Worm (Caenorhabditis elegans) whole organism, L1 larva: ENCODE results near the gene C17H12.37.

Experiments used
- C04F5.9 ChIP-seq: sonication (generic microtip); optimal IDR thresholded peaks from 2 replicates; lab custom pipeline; 2016; ENCODE audit warnings: missing genetic modification characterization, missing compliant biosample characterization
- F16B12.6 ChIP-seq: fragments of 150-350 bp; optimal IDR thresholded peaks from 2 replicates; lab custom pipeline; 2014; ENCODE audit warnings: missing biosample characterization, missing genetic modification characterization
- aha-1 ChIP-seq: fragments of 150-350 bp; optimal IDR thresholded peaks from 2 replicates; lab custom pipeline; 2014; ENCODE audit warnings: missing biosample characterization, missing genetic modification characterization
- alr-1 ChIP-seq: fragments of 200-800 bp; sonication (Bioruptor generic); optimal IDR thresholded peaks from 2 replicates; lab custom pipeline; 2018; ENCODE audit warnings: borderline replicate concordance, mild to moderate bottlenecking, missing genetic modification characterization, missing compliant biosample characterization
- ama-1 ChIP-seq: fragments of 150-350 bp; optimal IDR thresholded peaks from 2 replicates; lab custom pipeline; 2014
- ceh-8 ChIP-seq: fragments of 200-800 bp; sonication (Bioruptor generic); optimal IDR thresholded peaks from 2 replicates; lab custom pipeline; 2018; ENCODE audit warnings: mild to moderate bottlenecking, missing genetic modification characterization, moderate library complexity, missing compliant biosample characterization
- ceh-82 ChIP-seq, 3 experiments: fragments of 150-350 bp in 1 of 3; sonication (generic microtip) in 2 of 3; optimal IDR thresholded peaks; 2 replicates each; lab custom pipeline; 2014 to 2017; ENCODE audit warnings: missing biosample characterization in 3 of 3, missing genetic modification characterization in 3 of 3
- ceh-88 ChIP-seq: fragments of 200-800 bp; sonication (Bioruptor generic); IDR thresholded peaks from 2 replicates; pipeline ENCODE4 v1.3.6; 2022; ENCODE audit warnings: missing genetic modification characterization, missing compliant biosample characterization
- efl-1 ChIP-seq, 4 experiments: fragments of 150-350 bp; optimal IDR thresholded peaks in 3 of 4; peaks in 1 of 4; 1 replicate in 1 of 4; 2 replicates in 3 of 4; lab custom pipeline; 2014; ENCODE audit warnings: missing biosample characterization in 2 of 4, missing genetic modification characterization in 2 of 4, missing genetic modification reagents in 2 of 4
- egl-13 ChIP-seq: sonication (generic microtip); optimal IDR thresholded peaks from 2 replicates; lab custom pipeline; 2016; ENCODE audit warnings: missing genotype, missing genetic modification reagents, missing genetic modification characterization, missing compliant biosample characterization
- elt-2 ChIP-seq: sonication (generic microtip); optimal IDR thresholded peaks from 2 replicates; lab custom pipeline; 2016; ENCODE audit warnings: missing genetic modification characterization, mild to moderate bottlenecking, inconsistent platforms, missing compliant biosample characterization, missing genetic modification reagents
- fkh-4 ChIP-seq: sonication (generic microtip); optimal IDR thresholded peaks from 2 replicates; lab custom pipeline; 2016; ENCODE audit warnings: missing compliant biosample characterization, missing genetic modification characterization, borderline replicate concordance
- hlh-17 ChIP-seq: fragments of 200-800 bp; sonication (Bioruptor generic); optimal IDR thresholded peaks from 2 replicates; lab custom pipeline; 2018; ENCODE audit warnings: missing genetic modification characterization, mild to moderate bottlenecking, missing compliant biosample characterization, moderate library complexity, borderline replicate concordance
- jun-1 ChIP-seq: fragments of 150-350 bp; optimal IDR thresholded peaks from 2 replicates; lab custom pipeline; 2014; ENCODE audit warnings: missing biosample characterization, missing genetic modification reagents, missing genetic modification characterization
- lin-14 ChIP-seq: fragments of 200-800 bp; sonication (Bioruptor generic); optimal IDR thresholded peaks from 2 replicates; lab custom pipeline; 2018; ENCODE audit warnings: mild to moderate bottlenecking, missing genetic modification characterization, moderate library complexity, missing compliant biosample characterization
- lin-15B ChIP-seq: fragments of 150-350 bp; sonication (generic microtip); optimal IDR thresholded peaks from 3 replicates; lab custom pipeline; 2014; ENCODE audit warnings: missing biosample characterization, missing genetic modification characterization
- lin-35 ChIP-seq, 2 experiments: fragments of 150-350 bp; optimal IDR thresholded peaks; 2 replicates each; lab custom pipeline; 2014; ENCODE audit warnings: missing biosample characterization in 2 of 2, missing genetic modification characterization in 2 of 2, missing genetic modification reagents in 2 of 2
- lir-3 ChIP-seq: sonication (generic microtip); optimal IDR thresholded peaks from 2 replicates; lab custom pipeline; 2016; ENCODE audit warnings: mild to moderate bottlenecking, missing genetic modification characterization, moderate library complexity, missing compliant biosample characterization; ENCODE audit not compliant: poor library complexity
- lsy-2 ChIP-seq, 2 experiments: fragments of 150-350 bp; optimal IDR thresholded peaks; 2 replicates each; lab custom pipeline; 2014; ENCODE audit warnings: missing biosample characterization in 2 of 2, missing genetic modification characterization in 2 of 2
- mab-9 ChIP-seq: fragments of 200-800 bp; sonication (Bioruptor generic); IDR thresholded peaks from 2 replicates; pipeline ENCODE4 v1.3.6; 2022; ENCODE audit warnings: missing genetic modification reagents, missing genetic modification characterization, missing compliant biosample characterization
- nhr-12 ChIP-seq: sonication (generic microtip); optimal IDR thresholded peaks from 2 replicates; lab custom pipeline; 2017; ENCODE audit warnings: missing biosample characterization, missing genetic modification characterization
- nhr-71 ChIP-seq: sonication (generic microtip); optimal IDR thresholded peaks from 2 replicates; lab custom pipeline; 2016; ENCODE audit warnings: mild to moderate bottlenecking, missing genetic modification characterization, moderate library complexity, missing compliant biosample characterization
- nhr-84 ChIP-seq: sonication (generic microtip); optimal IDR thresholded peaks from 2 replicates; lab custom pipeline; 2017; ENCODE audit warnings: missing biosample characterization, missing genetic modification characterization
- nhr-85 ChIP-seq: sonication (generic microtip); peaks from one replicate; lab custom pipeline; 2016; ENCODE audit warnings: missing genetic modification characterization, inconsistent platforms, missing compliant biosample characterization
- pqm-1 ChIP-seq: sonication (generic microtip); optimal IDR thresholded peaks from 3 replicates; lab custom pipeline; 2017; ENCODE audit warnings: missing biosample characterization, missing genetic modification characterization
- skn-1 ChIP-seq: fragments of 150-350 bp; optimal IDR thresholded peaks from 2 replicates; lab custom pipeline; 2014; ENCODE audit warnings: missing biosample characterization, missing genetic modification characterization
- snu-23 ChIP-seq: sonication (generic microtip); optimal IDR thresholded peaks from 2 replicates; lab custom pipeline; 2016; ENCODE audit warnings: missing genetic modification characterization, missing compliant biosample characterization
- sox-4 ChIP-seq: sonication (generic microtip); optimal IDR thresholded peaks from 2 replicates; lab custom pipeline; 2016; ENCODE audit warnings: missing genetic modification characterization, missing compliant biosample characterization
- swsn-7 ChIP-seq: sonication (generic microtip); optimal IDR thresholded peaks from 2 replicates; lab custom pipeline; 2016; ENCODE audit warnings: missing genetic modification characterization, missing compliant biosample characterization
- tbx-2 ChIP-seq: sonication (generic microtip); optimal IDR thresholded peaks from 2 replicates; lab custom pipeline; 2016; ENCODE audit warnings: missing genetic modification characterization, missing compliant biosample characterization
- tlp-1 ChIP-seq: fragments of 150-350 bp; optimal IDR thresholded peaks from 2 replicates; lab custom pipeline; 2014; ENCODE audit warnings: missing biosample characterization, missing genetic modification characterization
- unc-62 ChIP-seq: fragments of 150-350 bp; optimal IDR thresholded peaks from 2 replicates; lab custom pipeline; 2014; ENCODE audit warnings: missing biosample characterization, missing genetic modification reagents, missing genetic modification characterization
- unc-86 ChIP-seq: sonication (generic microtip); optimal IDR thresholded peaks from 2 replicates; lab custom pipeline; 2016; ENCODE audit warnings: missing genetic modification characterization, missing compliant biosample characterization
- xbp-1 ChIP-seq: sonication (generic microtip); optimal IDR thresholded peaks from 2 replicates; lab custom pipeline; 2016; ENCODE audit warnings: missing genetic modification characterization, missing compliant biosample characterization
- zag-1 ChIP-seq: fragments of 150-350 bp; optimal IDR thresholded peaks from 2 replicates; lab custom pipeline; 2014; ENCODE audit warnings: missing biosample characterization, missing genetic modification characterization
- ztf-11 ChIP-seq, 2 experiments: sonication (generic microtip); optimal IDR thresholded peaks; 2 replicates each; lab custom pipeline; 2016 to 2017; ENCODE audit warnings: missing genetic modification characterization in 2 of 2, missing biosample characterization in 1 of 2, missing compliant biosample characterization in 1 of 2
- ztf-4 ChIP-seq: fragments of 150-350 bp; optimal IDR thresholded peaks from 2 replicates; lab custom pipeline; 2014; ENCODE audit warnings: missing biosample characterization, missing genetic modification characterization

Gene C17H12.37

ce11 chrIV:6809756-6810155 is 4.8 kb downstream of the C17H12.37 start (continued):
- TF ChIP-seq lir-3 (tag; lab: Kevin White, UChicago): no peak
- peak; percentile 37 to 42 for TF ChIP-seq efl-1 (optimal IDR thresholded peaks at IDR 0.05; lab: Kevin White, UChicago)
- peak; percentile 6 to 81 for TF ChIP-seq efl-1 (GFP tag; optimal IDR thresholded peaks at IDR 0.05 in 1 of 2; lab: Kevin White, UChicago)
- peak; percentile 11 for TF ChIP-seq zag-1 (tag; lab: Kevin White, UChicago)
- TF ChIP-seq ceh-8: peak; percentile 53
- no peak for TF ChIP-seq pqm-1 (tag; lab: Kevin White, UChicago)
- peak; percentile 50 for TF ChIP-seq egl-13 (tag; lab: Kevin White, UChicago)
- TF ChIP-seq nhr-12 (tag; lab: Kevin White, UChicago): no peak
- peak in 1 of 2 experiments; percentile 58 for TF ChIP-seq lsy-2 (tag; optimal IDR thresholded peaks at IDR 0.05; lab: Kevin White, UChicago)
- peak; percentile 94 for TF ChIP-seq lin-14 (GFP tag; lab: Kevin White, UChicago)
- peak; percentile 24 for TF ChIP-seq lin-15B
- no peak for TF ChIP-seq nhr-84 (tag; lab: Kevin White, UChicago)
- no peak for TF ChIP-seq fkh-4 (tag; lab: Kevin White, UChicago)
- peak; percentile 31 for TF ChIP-seq xbp-1 (tag; lab: Kevin White, UChicago)
- TF ChIP-seq ceh-88 (GFP tag; lab: Robert Waterston, UW): no peak
- no peak for TF ChIP-seq ztf-11 (tag; optimal IDR thresholded peaks at IDR 0.05; lab: Kevin White, UChicago)
- TF ChIP-seq nhr-71 (tag; lab: Kevin White, UChicago): peak; percentile 72
- TF ChIP-seq ceh-82 (tag; optimal IDR thresholded peaks at IDR 0.05; lab: Kevin White, UChicago): peak; percentile 48 to 71 (median 49)
- TF ChIP-seq lin-35 (GFP tag; optimal IDR thresholded peaks at IDR 0.05; lab: Kevin White, UChicago): peak in 1 of 2 experiments; percentile 51
- TF ChIP-seq ztf-4: peak; percentile 35
- TF ChIP-seq snu-23 (GFP tag; lab: Kevin White, UChicago): peak; percentile 57
- peak; percentile 10 for TF ChIP-seq jun-1 (tag; lab: Kevin White, UChicago)
- peak; percentile 69 for TF ChIP-seq tbx-2 (tag; lab: Kevin White, UChicago)
- TF ChIP-seq unc-62: no peak

- TF ChIP-seq hlh-17 (GFP tag; lab: Kevin White, UChicago): no peak
- TF ChIP-seq tlp-1 (tag; lab: Kevin White, UChicago): no peak
- no peak for TF ChIP-seq ztf-4
Observed at ce11 chrIV:6811808-6812207, 6.9 kb downstream of the C17H12.37 start, which contains the start of gene ceh-48. TSS of gene ceh-48 (plus strand) at chrIV:6812108.

- TF ChIP-seq ama-1 (lab: Kevin White, UChicago) (no peak), lin-14 (GFP tag; lab: Kevin White, UChicago) (no peak), mab-9 (no peak), aha-1 (no peak), F16B12.6 (no peak), C04F5.9 (tag; lab: Kevin White, UChicago) (no peak), swsn-7 (tag; lab: Kevin White, UChicago) (no peak), zag-1 (tag; lab: Kevin White, UChicago) (no peak), unc-86 (no peak), lin-35 (GFP tag; optimal IDR thresholded peaks at IDR 0.05; lab: Kevin White, UChicago) (no peak), sox-4 (no peak)
Observed at ce11 chrIV:6817554-6817953, 12.6 kb downstream of the C17H12.37 start, which contains the start of gene C17H12.5. TSS of gene C17H12.5 (minus strand) at chrIV:6817654.

ce11 chrIV:6818369-6818768 is 13.5 kb downstream of the C17H12.37 start, which contains the start of gene C17H12.8:
TSS of gene C17H12.8 (plus strand) at chrIV:6818703.
- TF ChIP-seq nhr-85 (peak; percentile 44), elt-2 (tag; lab: Kevin White, UChicago) (peak; percentile 72), efl-1 (optimal IDR thresholded peaks at IDR 0.05; lab: Kevin White, UChicago) (no peak), efl-1 (GFP tag; optimal IDR thresholded peaks at IDR 0.05 in 1 of 2; lab: Kevin White, UChicago) (peak in 1 of 2 experiments; percentile 61), skn-1 (tag; lab: Kevin White, UChicago) (no peak), alr-1 (tag; lab: Kevin White, UChicago) (no peak), pqm-1 (tag; lab: Kevin White, UChicago) (no peak)
- TF ChIP-seq, all 84 proteins: peak for 3
